Worm (Caenorhabditis elegans): ENCODE data around the gene nspd-4.

DNA sequence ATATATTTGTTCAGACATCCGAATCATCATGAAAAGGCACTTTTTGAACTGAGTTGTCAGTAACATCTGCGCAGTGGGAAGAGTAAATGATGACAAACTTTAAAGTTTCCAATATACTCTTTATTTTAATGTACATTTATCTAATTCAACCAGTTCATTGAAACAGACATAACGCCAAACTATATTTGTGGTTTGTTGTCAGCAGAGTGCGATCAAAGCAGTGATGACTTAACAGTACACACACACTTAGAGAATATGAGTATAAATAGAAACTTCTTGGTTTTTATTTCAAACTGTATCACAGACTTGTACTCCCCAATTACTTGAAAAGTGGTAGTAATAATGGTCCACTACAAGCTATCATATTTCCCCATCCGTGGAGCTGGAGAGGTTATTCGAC is 41.0 kb downstream of the nspd-4 start, which contains the start of gene gst-8:
- no peak for TF ChIP-seq ztf-23 (GFP tag; IDR thresholded peaks at IDR 0.05)
- TF ChIP-seq T22C8.4 (GFP tag; IDR thresholded peaks at IDR 0.05) = no peak
- no peak for TF ChIP-seq ref-1 (GFP tag; conservative IDR thresholded peaks at IDR 0.05)
- no peak for TF ChIP-seq tab-1 (GFP tag; IDR thresholded peaks at IDR 0.05)
- TF ChIP-seq med-1 (GFP tag; optimal IDR thresholded peaks at IDR 0.05; ENCODE audit: insufficient read depth) = no peak
- no peak for TF ChIP-seq cog-1 (tag; optimal IDR thresholded peaks at IDR 0.05)
- TF ChIP-seq flt-1 (GFP tag; IDR thresholded peaks at IDR 0.05) = no peak
- no peak for TF ChIP-seq ztf-29 (GFP tag; IDR thresholded peaks at IDR 0.05)
- no peak for TF ChIP-seq klf-2 (GFP tag; conservative IDR thresholded peaks at IDR 0.05)
